Fruit fly (Drosophila melanogaster): ENCODE data around the gene CG18622.

The CG18622 gene

dm6 chr3R:17020956-17021355 is 33.4 kb upstream of the CG18622 start, which contains the start of gene Adsl (continued):
- TF ChIP-seq CG15336 (GFP tag; IDR thresholded peaks at IDR 0.05) (no peak), net (GFP tag; optimal IDR thresholded peaks at IDR 0.05) (peak; percentile 65), CG10631 (GFP tag; optimal IDR thresholded peaks at IDR 0.05) (no peak), Hr38 (GFP tag; optimal IDR thresholded peaks at IDR 0.05) (no peak), lz (GFP tag; optimal IDR thresholded peaks at IDR 0.05) (peak; percentile 60), Sox102F (GFP tag; optimal IDR thresholded peaks at IDR 0.05) (peak; percentile 54), CG3919 (GFP tag; optimal IDR thresholded peaks at IDR 0.05) (peak; percentile 69), Lpt (GFP tag; optimal IDR thresholded peaks at IDR 0.05) (no peak)

DNA sequence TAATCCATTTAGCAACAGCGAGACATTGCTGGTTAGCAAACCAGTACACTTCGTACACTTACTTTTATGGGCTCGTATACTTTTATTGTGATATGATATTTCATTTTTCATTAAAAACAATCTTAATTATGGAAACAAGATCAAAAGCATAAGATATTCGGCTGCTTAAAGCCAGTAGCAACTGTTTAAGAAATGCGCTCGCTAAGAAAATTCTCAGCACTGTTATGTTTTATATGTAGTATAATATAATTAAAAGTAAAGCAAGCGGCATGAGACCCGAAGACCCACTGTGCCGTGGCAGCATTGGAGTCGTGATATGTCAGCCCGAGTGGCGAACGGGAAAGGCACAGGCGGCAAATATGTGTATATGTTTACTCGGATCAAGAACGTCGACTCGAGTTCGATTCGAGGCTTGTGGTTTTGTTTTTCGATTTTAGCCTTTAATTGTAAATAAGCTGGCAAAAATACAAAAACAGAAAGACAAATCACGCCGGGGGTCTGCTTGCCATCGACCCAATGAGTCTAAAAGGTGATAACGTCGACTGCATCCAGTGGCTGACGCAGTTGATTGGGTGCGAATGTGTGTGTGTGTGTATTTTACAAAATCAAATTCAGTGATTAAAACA is 31.5 kb upstream of the CG18622 start:
- TF ChIP-seq OdsH (GFP tag; optimal IDR thresholded peaks at IDR 0.05) (peak; percentile 8), achi (GFP tag; optimal IDR thresholded peaks at IDR 0.05) (peak; percentile 31), ss (GFP tag; optimal IDR thresholded peaks at IDR 0.05) (peak; percentile 55 to 59), pdm3 (GFP tag; optimal IDR thresholded peaks at IDR 0.05) (peak; percentile 16), CG10631 (GFP tag; optimal IDR thresholded peaks at IDR 0.05) (peak; percentile 31), spab (GFP tag; optimal IDR thresholded peaks at IDR 0.05) (peak; percentile 21), Eip78C (GFP tag) (peak; percentile 78), Ets96B (tag; optimal IDR thresholded peaks at IDR 0.05) (peak; percentile 48), CG9139 (GFP tag; optimal IDR thresholded peaks at IDR 0.05) (peak; percentile 56), salr (GFP tag; optimal IDR thresholded peaks at IDR 0.05) (peak in 1 of 2 experiments; percentile 13), Sox15 (GFP tag; optimal IDR thresholded peaks at IDR 0.05) (no peak), CG11762 (GFP tag; optimal IDR thresholded peaks at IDR 0.05; ENCODE audit: insufficient read depth) (no peak), eg (GFP tag; IDR thresholded peaks at IDR 0.05) (no peak), CG10669 (GFP tag; optimal IDR thresholded peaks at IDR 0.05) (peak; percentile 42), CG11902 (GFP tag; optimal IDR thresholded peaks at IDR 0.05) (no peak), Smox (GFP tag; optimal IDR thresholded peaks at IDR 0.05) (no peak), CG15336 (GFP tag; IDR thresholded peaks at IDR 0.05) (no peak), dsx (GFP tag; optimal IDR thresholded peaks at IDR 0.05; ENCODE audit: poor library complexity, severe bottlenecking) (peak; percentile 57), vri (GFP tag; optimal IDR thresholded peaks at IDR 0.05) (no peak), CG6808 (GFP tag; optimal IDR thresholded peaks at IDR 0.05) (peak; percentile 63), CG16779 (tag; optimal IDR thresholded peaks at IDR 0.05) (peak; percentile 3), Hr4 (GFP tag; optimal IDR thresholded peaks at IDR 0.05) (peak; percentile 22), CG1621 (tag; optimal IDR thresholded peaks at IDR 0.05) (peak; percentile 26), svp (GFP tag) (peak; percentile 97), net (GFP tag; optimal IDR thresholded peaks at IDR 0.05) (peak; percentile 30), CG8632 (GFP tag; optimal IDR thresholded peaks at IDR 0.05) (peak; percentile 1), fkh (GFP tag; optimal IDR thresholded peaks at IDR 0.05) (no peak), CG3032 (tag; optimal IDR thresholded peaks at IDR 0.05) (peak; percentile 24)

dm6 chr3R:17016193-17016592 is 28.7 kb upstream of the CG18622 start:
- TF ChIP-seq vri (GFP tag; optimal IDR thresholded peaks at IDR 0.05) = no peak
- no peak for TF ChIP-seq Blimp-1 (GFP tag; optimal IDR thresholded peaks at IDR 0.05)
- TF ChIP-seq CG6163 (GFP tag; IDR thresholded peaks at IDR 0.05) = no peak
- no peak for TF ChIP-seq Smox (GFP tag; optimal IDR thresholded peaks at IDR 0.05)
- no peak for TF ChIP-seq cyc (GFP tag; optimal IDR thresholded peaks at IDR 0.05)
- TF ChIP-seq CG32006 (GFP tag; optimal IDR thresholded peaks at IDR 0.05) = no peak
- TF ChIP-seq CG11294 (GFP tag; IDR thresholded peaks at IDR 0.05) = no peak

Data from whole organism, prepupa.